Worm (Caenorhabditis elegans): ENCODE results near the gene rips-1.

The rips-1 gene

DNA sequence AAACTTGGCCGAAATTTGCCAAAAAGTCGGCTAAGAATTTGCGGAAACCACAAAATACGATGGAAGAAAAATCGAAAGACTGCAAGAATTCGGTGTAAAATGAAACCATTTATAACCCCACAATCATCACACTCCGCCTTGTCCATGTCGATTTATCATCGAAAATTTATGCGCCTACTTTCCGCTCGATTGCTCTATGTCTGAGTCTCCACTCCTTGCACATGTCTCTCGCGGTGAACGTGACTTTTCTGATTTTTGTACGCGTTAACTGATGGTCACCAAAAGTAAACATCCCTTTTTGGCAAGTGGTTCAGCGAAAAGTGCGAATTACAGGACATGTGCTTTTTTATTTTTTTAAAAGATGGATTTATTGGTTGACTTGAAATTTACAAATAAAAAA, 5.1 kb downstream of the rips-1 start (continued):
- TF ChIP-seq Y105C5A.15 (GFP tag; IDR thresholded peaks at IDR 0.05) (no peak), unc-130 (GFP tag; optimal IDR thresholded peaks at IDR 0.05) (no peak), snpc-4 (tag; optimal IDR thresholded peaks at IDR 0.05) (no peak), nhr-102 (tag; optimal IDR thresholded peaks at IDR 0.05) (peak; percentile 9), dpl-1 (GFP tag; optimal IDR thresholded peaks at IDR 0.05) (no peak), tag-97 (GFP tag; IDR thresholded peaks at IDR 0.05) (no peak), nhr-11 (tag; optimal IDR thresholded peaks at IDR 0.05) (no peak), lin-39 (tag; optimal IDR thresholded peaks at IDR 0.05) (no peak), pqm-1 (tag; optimal IDR thresholded peaks at IDR 0.05) (peak; percentile 52), ama-1 (optimal IDR thresholded peaks at IDR 0.05) (no peak), skn-1 (tag; optimal IDR thresholded peaks at IDR 0.05) (no peak), dve-1 (tag; optimal IDR thresholded peaks at IDR 0.05; ENCODE audit: insufficient read depth) (peak; percentile 77), nhr-41 (GFP tag; IDR thresholded peaks at IDR 0.05) (no peak), daf-19 (GFP tag; conservative IDR thresholded peaks at IDR 0.05) (no peak), aly-2 (tag; optimal IDR thresholded peaks at IDR 0.05) (no peak), ceh-82 (tag; optimal IDR thresholded peaks at IDR 0.05) (no peak), ztf-11 (tag; optimal IDR thresholded peaks at IDR 0.05) (no peak)

DNA sequence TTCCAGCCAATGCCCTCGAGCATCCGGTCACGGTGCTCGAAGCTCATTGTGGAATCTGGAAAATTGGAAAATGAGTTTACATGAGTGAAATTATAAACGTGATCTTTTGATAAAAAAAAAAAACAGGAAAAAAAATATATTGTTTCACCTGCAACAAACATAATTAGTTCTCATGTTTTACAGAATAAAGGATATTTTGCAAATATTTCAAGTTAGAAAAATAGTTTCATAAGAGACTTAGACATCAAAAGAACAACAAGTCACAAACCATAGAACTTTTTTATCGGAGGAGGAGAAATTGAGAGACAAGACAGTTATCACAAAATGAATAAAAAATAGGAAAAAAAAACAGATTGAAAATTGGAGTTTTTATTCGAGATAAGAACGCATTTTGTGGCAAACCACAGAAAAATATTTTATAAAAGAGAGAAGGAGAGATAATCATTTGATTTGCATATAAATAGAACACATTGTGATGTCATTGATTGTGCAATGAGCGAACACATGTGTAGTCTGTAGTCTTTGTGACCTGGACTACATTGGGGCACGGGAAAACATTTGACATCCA, 12.4 kb downstream of the rips-1 start, which contains the start of gene R08F11.1:
TSS of gene R08F11.1 (minus strand) at position 51 of the 568 bp plus-strand sequence.
- TF ChIP-seq hlh-30 (tag; optimal IDR thresholded peaks at IDR 0.05; ENCODE audit: insufficient read depth), result peak; percentile 5
- peak; percentile 74 for TF ChIP-seq pqm-1 (tag; optimal IDR thresholded peaks at IDR 0.05)
- TF ChIP-seq nhr-77 (tag; optimal IDR thresholded peaks at IDR 0.05), result peak; percentile 90
- no peak for TF ChIP-seq dpl-1 (GFP tag; optimal IDR thresholded peaks at IDR 0.05)
- TF ChIP-seq spr-1 (tag; optimal IDR thresholded peaks at IDR 0.05), result no peak
- TF ChIP-seq mep-1 (tag; optimal IDR thresholded peaks at IDR 0.05), result no peak
- TF ChIP-seq egl-43 (GFP tag; IDR thresholded peaks at IDR 0.05), result no peak
- TF ChIP-seq hlh-11 (tag; optimal IDR thresholded peaks at IDR 0.05), result peak; percentile 53
- TF ChIP-seq nhr-28 (tag; optimal IDR thresholded peaks at IDR 0.05), result peak; percentile 98
- TF ChIP-seq daf-16 (GFP tag; optimal IDR thresholded peaks at IDR 0.05), result no peak
- peak; percentile 90 for TF ChIP-seq daf-16 (tag; optimal IDR thresholded peaks at IDR 0.05)
- no peak for TF ChIP-seq spr-3 (GFP tag; optimal IDR thresholded peaks at IDR 0.05)
- peak in 1 of 2 experiments; percentile 9 for TF ChIP-seq unc-62 (GFP tag; optimal IDR thresholded peaks at IDR 0.05 in 1 of 2)
- no peak for TF ChIP-seq unc-62 (tag; optimal IDR thresholded peaks at IDR 0.05)
- no peak for TF ChIP-seq Y5F2A.4 (GFP tag; optimal IDR thresholded peaks at IDR 0.05)
- no peak for TF ChIP-seq snpc-4 (tag; optimal IDR thresholded peaks at IDR 0.05)
- TF ChIP-seq hif-1 (tag; optimal IDR thresholded peaks at IDR 0.05), result peak in 1 of 2 experiments; percentile 79
- peak; percentile 62 for TF ChIP-seq dmd-6 (GFP tag; IDR thresholded peaks at IDR 0.05)
- TF ChIP-seq daf-12 (tag; optimal IDR thresholded peaks at IDR 0.05), result no peak
- TF ChIP-seq mxl-3 (GFP tag; optimal IDR thresholded peaks at IDR 0.05), result no peak
- TF ChIP-seq duxl-1 (tag; optimal IDR thresholded peaks at IDR 0.05; ENCODE audit: poor library complexity), result no peak
- peak; percentile 64 for TF ChIP-seq nhr-102 (tag; optimal IDR thresholded peaks at IDR 0.05)
- TF ChIP-seq dve-1 (tag; optimal IDR thresholded peaks at IDR 0.05; ENCODE audit: insufficient read depth), result peak; percentile 76

DNA sequence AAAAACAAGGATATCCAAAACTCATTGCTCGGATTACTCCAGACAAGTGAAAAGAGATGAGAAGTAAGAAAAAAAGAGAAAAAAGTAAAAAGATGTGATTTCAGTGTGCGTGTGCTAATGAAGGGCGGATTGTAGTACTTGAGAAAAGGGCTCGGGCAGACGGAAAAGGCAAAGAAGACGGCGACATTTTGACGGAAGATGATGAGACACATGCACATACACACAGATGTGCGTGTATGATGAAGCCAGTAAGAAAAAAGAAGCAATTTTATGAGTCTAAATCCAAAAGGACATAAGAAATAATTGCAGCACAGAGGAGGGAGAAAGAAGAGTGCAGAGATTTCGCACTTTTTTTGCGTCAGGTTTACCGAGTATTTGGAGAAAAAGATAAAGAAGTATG, 16.7 kb downstream of the rips-1 start:
- no peak for TF ChIP-seq set-16 (GFP tag; IDR thresholded peaks at IDR 0.05)
- TF ChIP-seq aha-1 (tag), result peak; percentile 63
- no peak for TF ChIP-seq dpl-1 (GFP tag; optimal IDR thresholded peaks at IDR 0.05)
- no peak for TF ChIP-seq attf-4 (tag; optimal IDR thresholded peaks at IDR 0.05)
- no peak for TF ChIP-seq tra-1 (GFP tag; IDR thresholded peaks at IDR 0.05)
- peak; percentile 68 for TF ChIP-seq fkh-10 (GFP tag; optimal IDR thresholded peaks at IDR 0.05)

Data from whole organism, L4 larva.